Worm (Caenorhabditis elegans): Measurements from ENCODE around the gene T24H10.1.

DNA sequence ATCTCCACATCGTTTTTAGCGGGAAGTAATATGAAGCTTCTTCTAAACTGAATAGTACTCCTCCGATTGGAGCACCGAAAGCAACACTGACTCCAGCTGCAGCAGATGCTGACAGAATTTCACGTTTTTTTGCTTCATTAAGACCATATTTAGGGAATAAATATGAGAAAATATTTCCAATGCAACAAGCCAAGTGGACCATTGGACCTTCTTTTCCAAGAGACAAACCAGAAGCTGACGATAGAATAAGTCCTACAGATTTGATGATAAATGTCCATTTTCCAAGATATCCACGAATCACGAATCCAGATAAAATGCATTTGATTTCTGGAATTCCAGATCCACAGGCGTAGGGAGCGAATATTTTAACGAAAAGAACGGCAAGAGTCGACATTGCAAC lies 1.9 kb upstream of the T24H10.1 start:
- TF ChIP-seq nhr-77 (tag; optimal IDR thresholded peaks at IDR 0.05) (no peak), unc-98 (GFP tag; IDR thresholded peaks at IDR 0.05) (no peak), fkh-10 (GFP tag; optimal IDR thresholded peaks at IDR 0.05) (no peak), unc-62 (GFP tag; optimal IDR thresholded peaks at IDR 0.05) (no peak), nhr-237 (tag; optimal IDR thresholded peaks at IDR 0.05) (no peak), mdl-1 (tag; optimal IDR thresholded peaks at IDR 0.05) (no peak), ztf-4 (tag; optimal IDR thresholded peaks at IDR 0.05) (no peak), fos-1 (tag; optimal IDR thresholded peaks at IDR 0.05) (no peak), rnt-1 (tag; optimal IDR thresholded peaks at IDR 0.05) (no peak), ceh-82 (tag; optimal IDR thresholded peaks at IDR 0.05) (no peak), pqm-1 (tag; optimal IDR thresholded peaks at IDR 0.05) (no peak), ztf-11 (tag; optimal IDR thresholded peaks at IDR 0.05) (no peak), egl-13 (tag; optimal IDR thresholded peaks at IDR 0.05) (no peak), jun-1 (tag; optimal IDR thresholded peaks at IDR 0.05) (no peak)

Data from whole organism, L1 larva.